Fruit fly (Drosophila melanogaster): ENCODE measurements around the gene Ir75d.

DNA sequence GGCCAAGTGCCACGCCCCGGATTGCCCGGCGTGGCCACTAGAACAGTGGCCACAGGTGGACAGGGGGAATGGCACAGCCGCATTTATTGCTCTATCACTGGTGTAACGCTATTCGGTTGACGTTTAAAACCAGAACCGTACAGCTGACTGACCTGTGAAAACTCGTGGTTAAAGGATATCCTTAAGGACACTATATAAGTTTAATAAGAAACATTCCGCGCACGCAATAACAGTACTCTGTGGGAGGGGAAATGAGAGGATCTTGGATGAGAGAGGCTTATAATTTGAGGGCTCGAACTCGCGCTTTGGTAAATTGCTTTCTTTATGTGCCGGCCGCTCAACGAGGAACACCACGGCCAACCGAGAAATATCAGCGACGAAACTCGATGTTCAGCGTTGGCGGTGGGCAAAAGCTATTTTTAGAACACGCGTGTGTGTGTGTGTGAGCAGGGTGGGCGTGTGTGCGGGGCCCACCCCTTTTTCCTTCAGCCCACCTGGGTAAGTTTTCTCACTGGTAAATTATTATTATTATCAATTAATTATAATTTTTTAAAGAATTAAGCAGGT, 14.6 kb downstream of the Ir75d start:
- TF ChIP-seq CG8301 (tag; optimal IDR thresholded peaks at IDR 0.05) (no peak), CG4496 (GFP tag; IDR thresholded peaks at IDR 0.05) (0 out of 3 replicates have a peak, but pooled peaks have one; percentile 53), CG14655 (GFP tag; optimal IDR thresholded peaks at IDR 0.05) (no peak), Snoo (tag; optimal IDR thresholded peaks at IDR 0.05) (no peak), CG13204 (GFP tag; optimal IDR thresholded peaks at IDR 0.05) (no peak), fd96Ca (GFP tag; IDR thresholded peaks at IDR 0.05) (no peak), rn (GFP tag; IDR thresholded peaks at IDR 0.05) (no peak), Pif1A (GFP tag; optimal IDR thresholded peaks at IDR 0.05) (no peak), CG12605 (GFP tag; IDR thresholded peaks at IDR 0.05) (no peak), CG8159 (tag; optimal IDR thresholded peaks at IDR 0.05) (no peak), gl (tag; optimal IDR thresholded peaks at IDR 0.05) (no peak), CG32121 (GFP tag; IDR thresholded peaks at IDR 0.05) (no peak), CG17806 (tag; optimal IDR thresholded peaks at IDR 0.05) (no peak)
